Worm (Caenorhabditis elegans): ENCODE measurements around the gene cpsf-2.

ce11 chrV:7198403-7198802, 19.4 kb downstream of the cpsf-2 start:
- TF ChIP-seq ref-1 (GFP tag; conservative IDR thresholded peaks at IDR 0.05) (no peak), med-1 (GFP tag; optimal IDR thresholded peaks at IDR 0.05; ENCODE audit: insufficient read depth) (no peak), T22C8.4 (GFP tag; IDR thresholded peaks at IDR 0.05) (no peak), ztf-23 (GFP tag; IDR thresholded peaks at IDR 0.05) (no peak), flt-1 (GFP tag; IDR thresholded peaks at IDR 0.05) (no peak), klf-2 (GFP tag; conservative IDR thresholded peaks at IDR 0.05) (no peak), cog-1 (tag; optimal IDR thresholded peaks at IDR 0.05) (no peak), tab-1 (GFP tag; IDR thresholded peaks at IDR 0.05) (no peak), ztf-29 (GFP tag; IDR thresholded peaks at IDR 0.05) (no peak)

Measured in whole organism, midembryonic.